Worm (Caenorhabditis elegans) whole organism, L2 larva: ENCODE data around the gene zak-1.
A peak's percentile ranks its signal among the peaks of the same experiment; 100 is the strongest.

ENCODE experiments used
- C34F6.9 ChIP-seq: fragments of 150-350 bp; optimal IDR thresholded peaks from 2 replicates; lab custom pipeline; 2014; ENCODE audit warnings: missing biosample characterization, missing genetic modification characterization
- F13H6.1 ChIP-seq: sonication (generic microtip); optimal IDR thresholded peaks from 2 replicates; lab custom pipeline; 2016; ENCODE audit warnings: missing genetic modification characterization, missing compliant biosample characterization
- R02D3.7 ChIP-seq: fragments of 150-350 bp; optimal IDR thresholded peaks from 2 replicates; lab custom pipeline; 2014; ENCODE audit warnings: missing biosample characterization, missing genetic modification characterization
- ZK546.5 ChIP-seq: sonication (generic microtip); optimal IDR thresholded peaks from 2 replicates; lab custom pipeline; 2017; ENCODE audit warnings: missing biosample characterization, missing genetic modification characterization
- alr-1 ChIP-seq: fragments of 150-350 bp; optimal IDR thresholded peaks from 2 replicates; lab custom pipeline; 2014; ENCODE audit warnings: missing biosample characterization, missing genetic modification characterization
- ama-1 ChIP-seq: fragments of 150-350 bp; optimal IDR thresholded peaks from 2 replicates; lab custom pipeline; 2018; ENCODE audit warnings: inconsistent platforms
- blmp-1 ChIP-seq: sonication (generic microtip); optimal IDR thresholded peaks from 2 replicates; lab custom pipeline; 2017; ENCODE audit warnings: missing genetic modification characterization, mild to moderate bottlenecking, missing compliant biosample characterization, antibody characterized with exemption, moderate library complexity; ENCODE audit not compliant: insufficient read depth
- ceh-16 ChIP-seq: fragments of 150-350 bp; optimal IDR thresholded peaks from 2 replicates; lab custom pipeline; 2014; ENCODE audit warnings: missing biosample characterization, missing genetic modification characterization
- crh-2 ChIP-seq: sonication (generic microtip); optimal IDR thresholded peaks from 2 replicates; lab custom pipeline; 2017; ENCODE audit warnings: missing biosample characterization, missing genetic modification characterization
- dmd-4 ChIP-seq: sonication (generic microtip); optimal IDR thresholded peaks from 2 replicates; lab custom pipeline; 2017; ENCODE audit warnings: missing biosample characterization, missing genetic modification characterization
- egl-27 ChIP-seq: sonication (generic microtip); optimal IDR thresholded peaks from 3 replicates; lab custom pipeline; 2017; ENCODE audit warnings: missing biosample characterization, missing genetic modification reagents, missing genetic modification characterization
- fos-1 ChIP-seq: fragments of 150-350 bp; optimal IDR thresholded peaks from 2 replicates; lab custom pipeline; 2014; ENCODE audit warnings: missing biosample characterization, missing genetic modification characterization
- gmeb-1 ChIP-seq: fragments of 150-350 bp; optimal IDR thresholded peaks from 2 replicates; lab custom pipeline; 2014; ENCODE audit warnings: missing biosample characterization, missing genetic modification characterization
- lin-11 ChIP-seq: fragments of 150-350 bp; sonication (generic microtip); optimal IDR thresholded peaks from 2 replicates; lab custom pipeline; 2014; ENCODE audit warnings: missing biosample characterization, missing genetic modification characterization, inconsistent platforms, mixed read lengths
- lin-39 ChIP-seq: fragments of 150-350 bp; optimal IDR thresholded peaks from 2 replicates; lab custom pipeline; 2014; ENCODE audit warnings: missing biosample characterization, missing genetic modification reagents, missing genetic modification characterization
- lsy-2 ChIP-seq, 2 experiments: fragments of 150-350 bp in 1 of 2; sonication (generic microtip) in 1 of 2; optimal IDR thresholded peaks; 2 replicates each; lab custom pipeline; 2014 to 2017; ENCODE audit warnings: missing biosample characterization in 2 of 2, missing genetic modification characterization in 2 of 2
- mab-5 ChIP-seq: fragments of 150-350 bp; optimal IDR thresholded peaks from 2 replicates; lab custom pipeline; 2014; ENCODE audit warnings: missing biosample characterization, missing genetic modification characterization
- mbf-1 ChIP-seq: sonication (generic microtip); optimal IDR thresholded peaks from 2 replicates; lab custom pipeline; 2017; ENCODE audit warnings: missing biosample characterization, missing genetic modification characterization
- mdl-1 ChIP-seq, 2 experiments: fragments of 150-350 bp in 1 of 2; sonication (generic microtip) in 1 of 2; optimal IDR thresholded peaks; 2 replicates each; lab custom pipeline; 2017; ENCODE audit warnings: missing biosample characterization in 2 of 2, missing genetic modification characterization in 2 of 2
- nhr-12 ChIP-seq: fragments of 150-350 bp; optimal IDR thresholded peaks from 2 replicates; lab custom pipeline; 2014; ENCODE audit warnings: missing biosample characterization, missing genetic modification characterization
- nhr-129 ChIP-seq: fragments of 150-350 bp; optimal IDR thresholded peaks from 2 replicates; lab custom pipeline; 2014; ENCODE audit warnings: missing biosample characterization, missing genetic modification characterization
- nhr-21 ChIP-seq: fragments of 150-350 bp; optimal IDR thresholded peaks from 2 replicates; lab custom pipeline; 2014; ENCODE audit warnings: missing biosample characterization, missing genetic modification characterization
- nhr-25 ChIP-seq: fragments of 150-350 bp; sonication (generic microtip); optimal IDR thresholded peaks from 3 replicates; lab custom pipeline; 2014; ENCODE audit warnings: missing biosample characterization, missing genetic modification characterization
- nhr-77 ChIP-seq: fragments of 150-350 bp; optimal IDR thresholded peaks from 2 replicates; lab custom pipeline; 2014; ENCODE audit warnings: missing biosample characterization, missing genetic modification characterization
- peb-1 ChIP-seq: fragments of 150-350 bp; optimal IDR thresholded peaks from 2 replicates; lab custom pipeline; 2014; ENCODE audit warnings: missing biosample characterization, missing genetic modification characterization
- sem-4 ChIP-seq: fragments of 150-350 bp; optimal IDR thresholded peaks from 2 replicates; lab custom pipeline; 2014; ENCODE audit warnings: missing biosample characterization, missing genetic modification reagents, missing genetic modification characterization
- skn-1 ChIP-seq: sonication (generic microtip); optimal IDR thresholded peaks from 2 replicates; lab custom pipeline; 2017; ENCODE audit warnings: missing biosample characterization, missing genetic modification characterization
- sma-3 ChIP-seq: sonication (generic microtip); optimal IDR thresholded peaks from 2 replicates; lab custom pipeline; 2016; ENCODE audit warnings: missing genetic modification reagents, missing genetic modification characterization, missing compliant biosample characterization
- sma-9 ChIP-seq, 2 experiments: fragments of 150-350 bp in 1 of 2; sonication (generic microtip) in 1 of 2; optimal IDR thresholded peaks; 2 replicates each; lab custom pipeline; 2014 to 2016; ENCODE audit warnings: missing genetic modification characterization in 2 of 2, mild to moderate bottlenecking in 1 of 2, missing biosample characterization in 1 of 2, missing compliant biosample characterization in 1 of 2, missing genetic modification reagents in 1 of 2, moderate library complexity in 1 of 2
- unc-39 ChIP-seq: fragments of 150-350 bp; optimal IDR thresholded peaks from 2 replicates; lab custom pipeline; 2014; ENCODE audit warnings: missing biosample characterization, missing genetic modification characterization
- unc-55 ChIP-seq: fragments of 150-350 bp; sonication (generic microtip); optimal IDR thresholded peaks from 3 replicates; lab custom pipeline; 2014; ENCODE audit warnings: missing biosample characterization, missing genetic modification reagents, missing genetic modification characterization
- zag-1 ChIP-seq: fragments of 150-350 bp; optimal IDR thresholded peaks from 2 replicates; lab custom pipeline; 2014; ENCODE audit warnings: missing biosample characterization, missing genetic modification characterization
- ztf-1 ChIP-seq: fragments of 200-800 bp; sonication (Bioruptor generic); conservative IDR thresholded peaks from 2 replicates; pipeline ENCODE4 v1.3.6; 2022; ENCODE audit warnings: missing genetic modification characterization, missing compliant biosample characterization
- ztf-4 ChIP-seq: fragments of 150-350 bp; optimal IDR thresholded peaks from 2 replicates; lab custom pipeline; 2014; ENCODE audit warnings: missing biosample characterization, missing genetic modification characterization

Gene zak-1

ce11 chrIII:6863901-6864300 lies 7.3 kb upstream of the zak-1 start, which contains the start of gene sma-3:
Gene sma-3, minus strand, starts transcription at chrIII:6863968.
- no peak for TF ChIP-seq egl-27 (tag; lab: Kevin White, UChicago)
- peak; percentile 19 for TF ChIP-seq crh-2 (tag; lab: Kevin White, UChicago)
- TF ChIP-seq nhr-129 (tag; lab: Kevin White, UChicago): peak; percentile 1
- TF ChIP-seq fos-1 (tag; lab: Kevin White, UChicago): peak; percentile 92
- no peak for TF ChIP-seq lin-11 (tag; lab: Kevin White, UChicago)
- peak; percentile 12 for TF ChIP-seq gmeb-1 (tag; lab: Kevin White, UChicago)
- TF ChIP-seq C34F6.9: peak; percentile 49
- TF ChIP-seq sma-9 (GFP tag; optimal IDR thresholded peaks at IDR 0.05; lab: Kevin White, UChicago): peak; percentile 12
- TF ChIP-seq sma-9 (tag; optimal IDR thresholded peaks at IDR 0.05; lab: Kevin White, UChicago): no peak
- peak; percentile 86 for TF ChIP-seq blmp-1 (tag; lab: Kevin White, UChicago)
- peak in 1 of 2 experiments; percentile 5 for TF ChIP-seq lsy-2 (tag; optimal IDR thresholded peaks at IDR 0.05; lab: Kevin White, UChicago)
- TF ChIP-seq, all 48 proteins: peak for 8

ce11 chrIII:6859482-6859881 lies 2.9 kb upstream of the zak-1 start, which contains the start of gene clec-158:
Gene clec-158, minus strand, starts transcription at chrIII:6859582.
- TF ChIP-seq nhr-25 (no peak), C34F6.9 (no peak), zag-1 (no peak), unc-39 (tag; lab: Kevin White, UChicago) (no peak), ama-1 (no peak)

- TF ChIP-seq crh-2 (tag; lab: Kevin White, UChicago) (peak; percentile 49), R02D3.7 (tag; lab: Kevin White, UChicago) (no peak), mbf-1 (tag; lab: Kevin White, UChicago) (no peak), nhr-25 (peak; percentile 33), sma-9 (GFP tag; optimal IDR thresholded peaks at IDR 0.05; lab: Kevin White, UChicago) (peak; percentile 78), sma-9 (tag; optimal IDR thresholded peaks at IDR 0.05; lab: Kevin White, UChicago) (no peak), alr-1 (tag; lab: Kevin White, UChicago) (no peak), lin-39 (tag; lab: Kevin White, UChicago) (no peak), nhr-129 (tag; lab: Kevin White, UChicago) (peak; percentile 85), blmp-1 (tag; lab: Kevin White, UChicago) (peak; percentile 64), ztf-1 (GFP tag; lab: Robert Waterston, UW) (no peak), C34F6.9 (peak; percentile 54), gmeb-1 (tag; lab: Kevin White, UChicago) (peak; percentile 61), mdl-1 (tag; optimal IDR thresholded peaks at IDR 0.05; lab: Kevin White, UChicago) (peak; percentile 2 to 43), dmd-4 (tag; lab: Kevin White, UChicago) (no peak), F13H6.1 (peak; percentile 73), sma-3 (GFP tag; lab: Kevin White, UChicago) (no peak), peb-1 (tag; lab: Kevin White, UChicago) (no peak), ztf-4 (no peak), lsy-2 (tag; optimal IDR thresholded peaks at IDR 0.05; lab: Kevin White, UChicago) (peak in 1 of 2 experiments; percentile 55), fos-1 (tag; lab: Kevin White, UChicago) (peak; percentile 93), ZK546.5 (no peak), zag-1 (no peak)
- TF ChIP-seq, all 48 proteins: peak for 11
These were observed 810 bp upstream of the zak-1 start for ce11 chrIII:6857390-6857848.

- TF ChIP-seq sem-4 (tag; lab: Kevin White, UChicago) (no peak), fos-1 (tag; lab: Kevin White, UChicago) (peak; percentile 83), unc-55 (no peak), mdl-1 (tag; optimal IDR thresholded peaks at IDR 0.05; lab: Kevin White, UChicago) (no peak), sma-9 (GFP tag; optimal IDR thresholded peaks at IDR 0.05; lab: Kevin White, UChicago) (peak; percentile 85), sma-9 (tag; optimal IDR thresholded peaks at IDR 0.05; lab: Kevin White, UChicago) (no peak), R02D3.7 (tag; lab: Kevin White, UChicago) (no peak), crh-2 (tag; lab: Kevin White, UChicago) (peak; percentile 54), ZK546.5 (no peak), ceh-16 (tag; lab: Kevin White, UChicago) (no peak), nhr-12 (tag; lab: Kevin White, UChicago) (no peak), F13H6.1 (peak; percentile 36), ztf-4 (no peak), C34F6.9 (no peak), egl-27 (tag; lab: Kevin White, UChicago) (no peak)
These were observed 6.4 kb downstream of the zak-1 start, which contains the start of gene srv-1 for ce11 chrIII:6850255-6850654. Gene srv-1, plus strand, starts transcription at chrIII:6850385.

- no peak for TF ChIP-seq skn-1 (tag; lab: Kevin White, UChicago)
- no peak for TF ChIP-seq nhr-77 (tag; lab: Kevin White, UChicago)
- no peak for TF ChIP-seq mbf-1 (tag; lab: Kevin White, UChicago)
- no peak for TF ChIP-seq lsy-2 (tag; optimal IDR thresholded peaks at IDR 0.05; lab: Kevin White, UChicago)
- no peak for TF ChIP-seq nhr-12 (tag; lab: Kevin White, UChicago)
- no peak for TF ChIP-seq R02D3.7 (tag; lab: Kevin White, UChicago)
- TF ChIP-seq mab-5 (tag; lab: Kevin White, UChicago): no peak
- no peak for TF ChIP-seq nhr-21 (tag; lab: Kevin White, UChicago)
- peak; percentile 21 for TF ChIP-seq fos-1 (tag; lab: Kevin White, UChicago)
- TF ChIP-seq sma-9 (GFP tag; optimal IDR thresholded peaks at IDR 0.05; lab: Kevin White, UChicago): peak; percentile 50
- no peak for TF ChIP-seq sma-9 (tag; optimal IDR thresholded peaks at IDR 0.05; lab: Kevin White, UChicago)
- TF ChIP-seq ama-1: no peak
These were observed 7.9 kb downstream of the zak-1 start, which contains the start of gene dhhc-5 for ce11 chrIII:6848654-6849204. Gene dhhc-5, minus strand, starts transcription at chrIII:6849059.
